Worm (Caenorhabditis elegans) whole organism, mixed stage, embryonic: ENCODE measurements around the gene R12H7.4.

Experiments used
- M03D4.4 ChIP-seq: sonication (generic microtip); optimal IDR thresholded peaks from 2 replicates; lab custom pipeline; 2017; ENCODE audit warnings: mild to moderate bottlenecking, missing genetic modification characterization, missing compliant biosample characterization
- bed-3 ChIP-seq: fragments of 200-800 bp; sonication (Bioruptor generic); optimal IDR thresholded peaks from 3 replicates; lab custom pipeline; 2018; ENCODE audit warnings: mild to moderate bottlenecking, missing genetic modification characterization, moderate library complexity, missing compliant biosample characterization
- blmp-1 ChIP-seq: fragments of 150-350 bp; optimal IDR thresholded peaks from 2 replicates; lab custom pipeline; 2014; ENCODE audit warnings: missing biosample characterization, missing genetic modification characterization
- ceh-39 ChIP-seq: fragments of 150-350 bp; optimal IDR thresholded peaks from 2 replicates; lab custom pipeline; 2014; ENCODE audit warnings: missing biosample characterization, missing genetic modification characterization
- ceh-43 ChIP-seq: fragments of 200-800 bp; sonication (Bioruptor generic); optimal IDR thresholded peaks from 2 replicates; lab custom pipeline; 2018; ENCODE audit warnings: mild to moderate bottlenecking, missing genetic modification characterization, moderate library complexity, missing compliant biosample characterization
- ceh-83 ChIP-seq: fragments of 200-800 bp; sonication (Bioruptor generic); optimal IDR thresholded peaks from 2 replicates; lab custom pipeline; 2018; ENCODE audit warnings: mild to moderate bottlenecking, missing genetic modification characterization, missing compliant biosample characterization
- ces-1 ChIP-seq: fragments of 150-350 bp; optimal IDR thresholded peaks from 2 replicates; lab custom pipeline; 2014; ENCODE audit warnings: missing biosample characterization, missing genetic modification reagents, missing genetic modification characterization
- cnd-1 ChIP-seq: fragments of 200-800 bp; sonication (Bioruptor generic); optimal IDR thresholded peaks from 2 replicates; lab custom pipeline; 2018; ENCODE audit warnings: mild to moderate bottlenecking, missing genetic modification characterization, missing compliant biosample characterization
- drap-1 ChIP-seq: fragments of 200-800 bp; sonication (Bioruptor generic); optimal IDR thresholded peaks from 3 replicates; lab custom pipeline; 2018; ENCODE audit warnings: mild to moderate bottlenecking, missing genetic modification characterization, missing compliant biosample characterization
- elt-1 ChIP-seq: sonication (generic microtip); optimal IDR thresholded peaks from 2 replicates; lab custom pipeline; 2017; ENCODE audit warnings: missing genetic modification characterization, mild to moderate bottlenecking, missing compliant biosample characterization, antibody characterized with exemption, moderate library complexity, borderline replicate concordance; ENCODE audit not compliant: insufficient read depth
- elt-3 ChIP-seq: fragments of 150-350 bp; optimal IDR thresholded peaks from 2 replicates; lab custom pipeline; 2014; ENCODE audit warnings: missing biosample characterization, missing genetic modification characterization
- flh-1 ChIP-seq: fragments of 200-800 bp; sonication (Bioruptor generic); optimal IDR thresholded peaks from 2 replicates; lab custom pipeline; 2018; ENCODE audit warnings: mild to moderate bottlenecking, missing genetic modification characterization, moderate library complexity, missing compliant biosample characterization
- ham-2 ChIP-seq: fragments of 200-800 bp; sonication (Bioruptor generic); optimal IDR thresholded peaks from 2 replicates; lab custom pipeline; 2018; ENCODE audit warnings: mild to moderate bottlenecking, missing genetic modification characterization, missing compliant biosample characterization
- hlh-1 ChIP-seq: fragments of 150-350 bp; optimal IDR thresholded peaks from 2 replicates; lab custom pipeline; 2014; ENCODE audit warnings: missing biosample characterization, missing genetic modification reagents, missing genetic modification characterization
- lin-13 ChIP-seq: fragments of 150-350 bp; optimal IDR thresholded peaks from 2 replicates; lab custom pipeline; 2014; ENCODE audit warnings: missing biosample characterization, missing genetic modification characterization
- lin-32 ChIP-seq: fragments of 200-800 bp; sonication (Bioruptor generic); optimal IDR thresholded peaks from 2 replicates; lab custom pipeline; 2018; ENCODE audit warnings: mild to moderate bottlenecking, missing genetic modification characterization, missing compliant biosample characterization
- lsy-2 ChIP-seq: fragments of 150-350 bp; optimal IDR thresholded peaks from 2 replicates; lab custom pipeline; 2014; ENCODE audit warnings: missing biosample characterization, missing genetic modification characterization
- mab-5 ChIP-seq: fragments of 150-350 bp; optimal IDR thresholded peaks from 2 replicates; lab custom pipeline; 2014; ENCODE audit warnings: missing biosample characterization, missing genetic modification characterization
- mep-1 ChIP-seq: fragments of 150-350 bp; optimal IDR thresholded peaks from 2 replicates; lab custom pipeline; 2017; ENCODE audit warnings: missing biosample characterization, missing genetic modification reagents, missing genetic modification characterization, inconsistent platforms
- mls-2 ChIP-seq: sonication (generic microtip); optimal IDR thresholded peaks from 2 replicates; lab custom pipeline; 2016; ENCODE audit warnings: mild to moderate bottlenecking, missing genetic modification characterization, moderate library complexity, missing compliant biosample characterization
- nhr-12 ChIP-seq: fragments of 150-350 bp; optimal IDR thresholded peaks from 2 replicates; lab custom pipeline; 2014; ENCODE audit warnings: missing biosample characterization, missing genetic modification characterization
- nhr-2 ChIP-seq: fragments of 150-350 bp; optimal IDR thresholded peaks from 2 replicates; lab custom pipeline; 2014; ENCODE audit warnings: missing biosample characterization, missing genetic modification characterization
- nhr-237 ChIP-seq: fragments of 150-350 bp; optimal IDR thresholded peaks from 2 replicates; lab custom pipeline; 2014; ENCODE audit warnings: missing biosample characterization, missing genetic modification characterization
- nhr-28 ChIP-seq: fragments of 150-350 bp; optimal IDR thresholded peaks from 2 replicates; lab custom pipeline; 2014; ENCODE audit warnings: missing biosample characterization, missing genetic modification characterization
- nhr-76 ChIP-seq: sonication (generic microtip); optimal IDR thresholded peaks from 2 replicates; lab custom pipeline; 2017; ENCODE audit warnings: missing biosample characterization, missing genetic modification characterization
- pha-4 ChIP-seq: fragments of 150-350 bp; optimal IDR thresholded peaks from 2 replicates; lab custom pipeline; 2018; ENCODE audit warnings: missing biosample characterization, missing genetic modification reagents, missing genetic modification characterization
- sem-2 ChIP-seq: fragments of 200-800 bp; sonication (Bioruptor generic); optimal IDR thresholded peaks from 2 replicates; lab custom pipeline; 2018; ENCODE audit warnings: mild to moderate bottlenecking, missing genetic modification characterization, missing compliant biosample characterization
- snpc-4 ChIP-seq: fragments of 150-350 bp; optimal IDR thresholded peaks from 2 replicates; lab custom pipeline; 2014; ENCODE audit warnings: missing biosample characterization, missing genetic modification characterization
- sptf-1 ChIP-seq: sonication (generic microtip); optimal IDR thresholded peaks from 2 replicates; lab custom pipeline; 2017; ENCODE audit warnings: mild to moderate bottlenecking, missing genetic modification characterization, moderate library complexity, missing compliant biosample characterization
- tbx-8 ChIP-seq: fragments of 200-800 bp; sonication (Bioruptor generic); optimal IDR thresholded peaks from 2 replicates; lab custom pipeline; 2018; ENCODE audit warnings: mild to moderate bottlenecking, missing genetic modification characterization, moderate library complexity, missing compliant biosample characterization
- unc-120 ChIP-seq: sonication (generic microtip); optimal IDR thresholded peaks from 2 replicates; lab custom pipeline; 2017; ENCODE audit warnings: missing genetic modification characterization, missing compliant biosample characterization; ENCODE audit not compliant: poor library complexity, severe bottlenecking
- unc-39 ChIP-seq: fragments of 150-350 bp; optimal IDR thresholded peaks from 2 replicates; lab custom pipeline; 2014; ENCODE audit warnings: missing biosample characterization, missing genetic modification characterization
- unc-62 ChIP-seq: fragments of 150-350 bp; optimal IDR thresholded peaks from 2 replicates; lab custom pipeline; 2014; ENCODE audit warnings: missing biosample characterization, missing genetic modification reagents, missing genetic modification characterization
- zip-8 ChIP-seq: fragments of 150-350 bp; optimal IDR thresholded peaks from 2 replicates; lab custom pipeline; 2014; ENCODE audit warnings: missing biosample characterization, missing genetic modification characterization
- ztf-11 ChIP-seq: fragments of 150-350 bp; optimal IDR thresholded peaks from 2 replicates; lab custom pipeline; 2014; ENCODE audit warnings: missing biosample characterization, missing genetic modification characterization

Gene R12H7.4

ce11 chrX:13216802-13217201 lies at the start of gene R12H7.4:
Gene R12H7.4, plus strand, starts transcription at chrX:13217102.
- no peak for TF ChIP-seq lsy-2
- TF ChIP-seq elt-1 (tag; lab: Kevin White, UChicago) = no peak
- no peak for TF ChIP-seq ces-1
- TF ChIP-seq hlh-1 (tag; lab: Kevin White, UChicago) = no peak
- no peak for TF ChIP-seq sem-2 (GFP tag; lab: Kevin White, UChicago)
- no peak for TF ChIP-seq ceh-39 (tag; lab: Kevin White, UChicago)
- no peak for TF ChIP-seq elt-3
- TF ChIP-seq blmp-1 (tag; lab: Kevin White, UChicago) = no peak
- no peak for TF ChIP-seq mep-1 (tag; lab: Kevin White, UChicago)
- TF ChIP-seq pha-4 (tag; lab: Kevin White, UChicago) = no peak
- no peak for TF ChIP-seq lin-32
- no peak for TF ChIP-seq sptf-1 (tag; lab: Kevin White, UChicago)

- TF ChIP-seq bed-3 (GFP tag; lab: Kevin White, UChicago) = no peak
- no peak for TF ChIP-seq M03D4.4 (tag; lab: Kevin White, UChicago)
- TF ChIP-seq hlh-1 (tag; lab: Kevin White, UChicago) = peak; percentile 97
- no peak for TF ChIP-seq unc-39 (tag; lab: Kevin White, UChicago)
- TF ChIP-seq sem-2 (GFP tag; lab: Kevin White, UChicago) = no peak
- no peak for TF ChIP-seq cnd-1 (tag; lab: Kevin White, UChicago)
- peak; percentile 72 for TF ChIP-seq zip-8
- peak; percentile 94 for TF ChIP-seq elt-1 (tag; lab: Kevin White, UChicago)
- peak; percentile 2 for TF ChIP-seq lsy-2
- no peak for TF ChIP-seq nhr-28
- no peak for TF ChIP-seq flh-1 (GFP tag; lab: Kevin White, UChicago)
- no peak for TF ChIP-seq snpc-4 (tag; lab: Kevin White, UChicago)
- TF ChIP-seq pha-4 (tag; lab: Kevin White, UChicago) = no peak
- TF ChIP-seq lin-32 = no peak
- TF ChIP-seq ceh-83 (GFP tag; lab: Kevin White, UChicago) = no peak
- no peak for TF ChIP-seq nhr-237
- no peak for TF ChIP-seq drap-1
- TF ChIP-seq mep-1 (tag; lab: Kevin White, UChicago) = no peak
- no peak for TF ChIP-seq sptf-1 (tag; lab: Kevin White, UChicago)
- peak; percentile 27 for TF ChIP-seq mls-2
- TF ChIP-seq lin-13 = no peak
- TF ChIP-seq nhr-76 (tag; lab: Kevin White, UChicago) = no peak
- no peak for TF ChIP-seq ztf-11 (tag; lab: Kevin White, UChicago)
- no peak for TF ChIP-seq ceh-43 (GFP tag; lab: Kevin White, UChicago)
- TF ChIP-seq blmp-1 (tag; lab: Kevin White, UChicago) = no peak
- TF ChIP-seq unc-120 (tag; lab: Kevin White, UChicago) = peak; percentile 70
- TF ChIP-seq mab-5 (tag; lab: Kevin White, UChicago) = no peak
- TF ChIP-seq nhr-2 (tag; lab: Kevin White, UChicago) = peak; percentile 88
- TF ChIP-seq unc-62 (GFP tag; lab: Kevin White, UChicago) = peak; percentile 84
- TF ChIP-seq ceh-39 (tag; lab: Kevin White, UChicago) = no peak
- peak; percentile 33 for TF ChIP-seq ham-2 (GFP tag; lab: Kevin White, UChicago)
- TF ChIP-seq ces-1 = peak; percentile 23
- no peak for TF ChIP-seq nhr-12 (tag; lab: Kevin White, UChicago)
- no peak for TF ChIP-seq tbx-8
- TF ChIP-seq elt-3 = no peak
Observed at ce11 chrX:13169133-13169532, 47.8 kb upstream of the R12H7.4 start.

ce11 chrX:13169975-13170374 lies 46.9 kb upstream of the R12H7.4 start, which contains the start of gene mob-2:
Gene mob-2, minus strand, starts transcription at chrX:13170075.
- TF ChIP-seq ces-1 (no peak), mab-5 (tag; lab: Kevin White, UChicago) (no peak), nhr-76 (tag; lab: Kevin White, UChicago) (no peak), ham-2 (GFP tag; lab: Kevin White, UChicago) (no peak), unc-39 (tag; lab: Kevin White, UChicago) (no peak), M03D4.4 (tag; lab: Kevin White, UChicago) (no peak), elt-1 (tag; lab: Kevin White, UChicago) (no peak), mep-1 (tag; lab: Kevin White, UChicago) (no peak), nhr-12 (tag; lab: Kevin White, UChicago) (no peak), snpc-4 (tag; lab: Kevin White, UChicago) (no peak)
- TF ChIP-seq, all 35 proteins: peak for 0
